Worm (Caenorhabditis elegans) whole organism, L4 larva: Measurements from ENCODE around the gene T22F3.12.

Experiments used
- F10B5.3 ChIP-seq: sonication (generic microtip); optimal IDR thresholded peaks from 2 replicates; lab custom pipeline; 2016; ENCODE audit warnings: mild to moderate bottlenecking, missing genetic modification characterization, missing compliant biosample characterization
- ZK546.5 ChIP-seq, 2 experiments: sonication (generic microtip); optimal IDR thresholded peaks; 2 replicates each; lab custom pipeline; 2017; ENCODE audit warnings: missing biosample characterization in 2 of 2, missing genetic modification characterization in 2 of 2
- aha-1 ChIP-seq: fragments of 150-350 bp; peaks from one replicate; lab custom pipeline; 2014; ENCODE audit warnings: missing biosample characterization, missing genetic modification characterization
- fos-1 ChIP-seq: fragments of 150-350 bp; optimal IDR thresholded peaks from 2 replicates; lab custom pipeline; 2014; ENCODE audit warnings: missing biosample characterization, missing genetic modification characterization
- nhr-11 ChIP-seq: fragments of 150-350 bp; optimal IDR thresholded peaks from 2 replicates; lab custom pipeline; 2014; ENCODE audit warnings: missing biosample characterization, missing genetic modification characterization
- nhr-237 ChIP-seq: sonication (generic microtip); optimal IDR thresholded peaks from 2 replicates; lab custom pipeline; 2017; ENCODE audit warnings: missing biosample characterization, missing genetic modification characterization
- nhr-25 ChIP-seq: sonication (generic microtip); optimal IDR thresholded peaks from 2 replicates; lab custom pipeline; 2017; ENCODE audit warnings: missing genetic modification characterization, mild to moderate bottlenecking, missing compliant biosample characterization, antibody characterized with exemption, moderate library complexity, borderline replicate concordance; ENCODE audit not compliant: insufficient read depth
- pqm-1 ChIP-seq: sonication (generic microtip); optimal IDR thresholded peaks from 2 replicates; lab custom pipeline; 2017; ENCODE audit warnings: missing biosample characterization, missing genetic modification characterization
- unc-62 ChIP-seq, 3 experiments: fragments of 150-350 bp in 1 of 3; sonication (generic microtip); optimal IDR thresholded peaks in 2 of 3; peaks in 1 of 3; 1 replicate in 1 of 3; 2 replicates in 2 of 3; lab custom pipeline; 2014 to 2017; ENCODE audit warnings: missing biosample characterization in 3 of 3, missing genetic modification characterization in 3 of 3, missing genetic modification reagents in 3 of 3, missing genotype in 1 of 3
- ztf-7 ChIP-seq: fragments of 150-350 bp; optimal IDR thresholded peaks from 2 replicates; lab custom pipeline; 2014; ENCODE audit warnings: missing biosample characterization, missing genetic modification characterization

ce11 chrV:3632249-3633030 is 40.4 kb upstream of the T22F3.12 start:
- TF ChIP-seq fos-1 (tag; lab: Kevin White, UChicago): no peak
- no peak for TF ChIP-seq nhr-25 (tag; lab: Kevin White, UChicago)
- TF ChIP-seq nhr-11 (tag; lab: Kevin White, UChicago): no peak
- peak; percentile 31 for TF ChIP-seq pqm-1
- TF ChIP-seq ZK546.5 (tag; optimal IDR thresholded peaks at IDR 0.05; lab: Kevin White, UChicago): no peak
- no peak for TF ChIP-seq unc-62 (GFP tag; optimal IDR thresholded peaks at IDR 0.05 in 1 of 2; lab: Kevin White, UChicago)
- TF ChIP-seq unc-62 (tag; optimal IDR thresholded peaks at IDR 0.05; lab: Kevin White, UChicago): no peak
- no peak for TF ChIP-seq aha-1
- TF ChIP-seq F10B5.3: no peak
- no peak for TF ChIP-seq ztf-7 (tag; lab: Kevin White, UChicago)
- TF ChIP-seq nhr-237 (tag; lab: Kevin White, UChicago): no peak
